Fruit fly (Drosophila melanogaster) whole organism, adult: ENCODE measurements around the gene vvl.

Experiments
- CG14711 ChIP-seq: fragments of 200-800 bp; sonication (Bioruptor generic); optimal IDR thresholded peaks from 2 replicates; lab custom pipeline; 2018; ENCODE audit warnings: missing biosample characterization, mild to moderate bottlenecking, missing genetic modification characterization, moderate library complexity
- CG1620 ChIP-seq: fragments of 200-800 bp; sonication (Bioruptor generic); optimal IDR thresholded peaks from 2 replicates; lab custom pipeline; 2016; ENCODE audit warnings: missing biosample characterization, missing genetic modification characterization
- CG33017 ChIP-seq: fragments of 200-800 bp; sonication (Bioruptor generic); optimal IDR thresholded peaks from 2 replicates; lab custom pipeline; 2018; ENCODE audit warnings: missing biosample characterization, mild to moderate bottlenecking, missing genetic modification characterization, moderate library complexity
- CG5204 ChIP-seq: fragments of 200-800 bp; sonication (Bioruptor generic); optimal IDR thresholded peaks from 2 replicates; lab custom pipeline; 2016; ENCODE audit warnings: missing biosample characterization, missing genetic modification characterization
- CG7045 ChIP-seq: fragments of 200-800 bp; sonication (Bioruptor generic); optimal IDR thresholded peaks from 2 replicates; lab custom pipeline; 2017; ENCODE audit warnings: missing biosample characterization, mild to moderate bottlenecking, missing genetic modification characterization
- Crg-1 ChIP-seq: fragments of 200-800 bp; sonication (Bioruptor generic); optimal IDR thresholded peaks from 2 replicates; lab custom pipeline; 2016; ENCODE audit warnings: missing biosample characterization, missing genetic modification characterization
- Mnt ChIP-seq: fragments of 200-800 bp; sonication (Bioruptor generic); optimal IDR thresholded peaks from 2 replicates; lab custom pipeline; 2016; ENCODE audit warnings: missing biosample characterization, mild to moderate bottlenecking, missing genetic modification characterization
- cnc ChIP-seq, 2 experiments: fragments of >200 bp; optimal IDR thresholded peaks; 2 replicates each; lab custom pipeline; 2017
- kay ChIP-seq: fragments of 200-800 bp; sonication (Bioruptor generic); peaks from one replicate; lab custom pipeline; 2016; ENCODE audit warnings: missing biosample characterization, missing genetic modification characterization, borderline replicate concordance
- ovo ChIP-seq: fragments of 200-800 bp; sonication (Bioruptor generic); optimal IDR thresholded peaks from 2 replicates; lab custom pipeline; 2016; ENCODE audit warnings: missing biosample characterization, missing genetic modification characterization
- pad ChIP-seq: fragments of 200-800 bp; sonication (Bioruptor generic); optimal IDR thresholded peaks from 3 replicates; lab custom pipeline; 2017; ENCODE audit warnings: missing biosample characterization, missing genetic modification characterization, mild to moderate bottlenecking, moderate library complexity, missing genetic modification reagents
- tj ChIP-seq: fragments of 200-800 bp; sonication (Bioruptor generic); optimal IDR thresholded peaks from 3 replicates; lab custom pipeline; 2017; ENCODE audit warnings: missing biosample characterization, mild to moderate bottlenecking, missing genetic modification characterization, moderate library complexity
- toe ChIP-seq: fragments of 200-800 bp; sonication (Bioruptor generic); optimal IDR thresholded peaks from 2 replicates; lab custom pipeline; 2016; ENCODE audit warnings: missing biosample characterization, missing genetic modification characterization

The vvl gene

dm6 chr3L:6839897-6840296, 49.9 kb downstream of the vvl start:
- TF ChIP-seq kay (no peak), CG5204 (no peak), CG7045 (no peak), Crg-1 (GFP tag; lab: Kevin White, UChicago) (no peak), Mnt (no peak), CG1620 (GFP tag; lab: Kevin White, UChicago) (no peak), toe (GFP tag; lab: Kevin White, UChicago) (no peak), tj (GFP tag; lab: Kevin White, UChicago) (no peak), CG14711 (tag; lab: Kevin White, UChicago) (no peak), CG33017 (tag; lab: Kevin White, UChicago) (no peak), cnc (optimal IDR thresholded peaks at IDR 0.05; lab: Kevin White, UChicago) (no peak), ovo (no peak)

- TF ChIP-seq pad (GFP tag; lab: Kevin White, UChicago) (no peak), CG33017 (tag; lab: Kevin White, UChicago) (no peak)
Measured at dm6 chr3L:6843610-6844129, 53.7 kb downstream of the vvl start.
